Worm (Caenorhabditis elegans): ENCODE data around the gene frpr-7.

DNA sequence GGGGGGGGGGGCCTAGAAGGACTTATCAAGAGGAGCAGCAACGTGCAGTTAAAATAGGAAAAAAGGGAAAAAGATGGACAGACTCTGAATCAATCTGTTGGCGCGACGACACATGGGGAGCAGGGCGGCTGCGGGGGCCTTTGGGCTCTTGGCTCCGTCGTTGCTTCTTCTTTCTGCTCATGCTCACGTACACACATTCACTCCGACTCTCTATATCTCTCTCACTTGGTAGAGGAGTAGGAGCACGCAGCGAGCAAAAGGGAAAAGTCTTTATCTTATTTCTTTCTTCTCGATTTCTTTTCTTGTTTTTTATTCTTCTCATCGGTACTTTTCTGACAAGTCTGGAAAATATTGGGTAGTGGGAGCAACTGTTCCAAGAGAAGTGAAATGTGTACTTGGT is 48.7 kb upstream of the frpr-7 start:
- TF ChIP-seq alr-1 (tag; optimal IDR thresholded peaks at IDR 0.05; ENCODE audit: borderline replicate concordance) (no peak), lsy-2 (tag; optimal IDR thresholded peaks at IDR 0.05) (peak in 1 of 2 experiments; percentile 40), nhr-77 (tag; optimal IDR thresholded peaks at IDR 0.05) (no peak), efl-1 (optimal IDR thresholded peaks at IDR 0.05) (no peak), efl-1 (GFP tag; optimal IDR thresholded peaks at IDR 0.05 in 1 of 2) (no peak), mef-2 (tag; optimal IDR thresholded peaks at IDR 0.05) (no peak), snpc-4 (tag; optimal IDR thresholded peaks at IDR 0.05) (no peak), fkh-4 (tag; optimal IDR thresholded peaks at IDR 0.05; ENCODE audit: borderline replicate concordance) (no peak), pag-3 (tag; optimal IDR thresholded peaks at IDR 0.05; ENCODE audit: borderline replicate concordance, insufficient read depth) (no peak), sox-4 (tag; optimal IDR thresholded peaks at IDR 0.05) (no peak), ces-1 (GFP tag; optimal IDR thresholded peaks at IDR 0.05) (no peak)
